Worm (Caenorhabditis elegans): ENCODE results near the gene AH9.3.

- TF ChIP-seq ama-1 (optimal IDR thresholded peaks at IDR 0.05) (no peak), dve-1 (tag; optimal IDR thresholded peaks at IDR 0.05) (no peak), ceh-19 (GFP tag; optimal IDR thresholded peaks at IDR 0.05) (no peak), pqm-1 (tag; optimal IDR thresholded peaks at IDR 0.05) (no peak), zip-5 (tag; optimal IDR thresholded peaks at IDR 0.05) (no peak), unc-3 (GFP tag; conservative IDR thresholded peaks at IDR 0.05) (no peak), unc-3 (tag; optimal IDR thresholded peaks at IDR 0.05) (no peak), hlh-8 (tag; optimal IDR thresholded peaks at IDR 0.05) (no peak)
Measured at ce11 chrX:2212712-2213111, 48.2 kb downstream of the AH9.3 start.

All from whole organism, late embryonic.